Fruit fly (Drosophila melanogaster): Measurements from ENCODE around the gene CG4751.
A peak's percentile ranks its signal among the peaks of the same experiment; 100 is the strongest.

Gene CG4751

dm6 chr2L:11167997-11168396 is 37.5 kb downstream of the CG4751 start (continued):
- TF ChIP-seq Eip74EF (GFP tag; optimal IDR thresholded peaks at IDR 0.05) (no peak), bsh (GFP tag; optimal IDR thresholded peaks at IDR 0.05) (no peak), ERR (GFP tag; optimal IDR thresholded peaks at IDR 0.05) (no peak), dpn (GFP tag; optimal IDR thresholded peaks at IDR 0.05) (no peak), CG6791 (GFP tag; IDR thresholded peaks at IDR 0.05; ENCODE audit: partially characterized antibody) (0 out of 3 replicates have a peak, but pooled peaks have one; percentile 49), lbe (GFP tag; optimal IDR thresholded peaks at IDR 0.05) (no peak), dmrt11E (tag; optimal IDR thresholded peaks at IDR 0.05) (no peak), gsb (GFP tag; IDR thresholded peaks at IDR 0.05) (no peak), CG14965 (GFP tag; optimal IDR thresholded peaks at IDR 0.05; ENCODE audit: borderline replicate concordance) (no peak), tgo (GFP tag; IDR thresholded peaks at IDR 0.05) (no peak), crol (GFP tag; IDR thresholded peaks at IDR 0.05) (peak; percentile 82), row (GFP tag; IDR thresholded peaks at IDR 0.05) (peak; percentile 72; the same call in 2 of the 3 replicates), lov (optimal IDR thresholded peaks at IDR 0.05) (no peak), lov (GFP tag; IDR thresholded peaks at IDR 0.05) (no peak), croc (GFP tag; conservative IDR thresholded peaks at IDR 0.05) (no peak), Xrp1 (GFP tag; IDR thresholded peaks at IDR 0.05) (no peak), BtbVII (GFP tag; optimal IDR thresholded peaks at IDR 0.05) (no peak), CG14710 (tag; optimal IDR thresholded peaks at IDR 0.05) (no peak), CG10979 (tag; optimal IDR thresholded peaks at IDR 0.05) (no peak), Gsc (GFP tag; IDR thresholded peaks at IDR 0.05) (no peak), zfh2 (GFP tag; optimal IDR thresholded peaks at IDR 0.05) (no peak), ewg (GFP tag; optimal IDR thresholded peaks at IDR 0.05) (peak; percentile 22), CG9437 (GFP tag; optimal IDR thresholded peaks at IDR 0.05) (no peak), en (GFP tag; optimal IDR thresholded peaks at IDR 0.05) (no peak), odd (GFP tag; optimal IDR thresholded peaks at IDR 0.05) (no peak), Fer2 (tag; optimal IDR thresholded peaks at IDR 0.05) (no peak), CG10274 (GFP tag; optimal IDR thresholded peaks at IDR 0.05) (no peak), btn (GFP tag; optimal IDR thresholded peaks at IDR 0.05) (no peak), zf30C (GFP tag; optimal IDR thresholded peaks at IDR 0.05) (no peak), GATAe (GFP tag; conservative IDR thresholded peaks at IDR 0.05) (no peak), CG16779 (GFP tag; IDR thresholded peaks at IDR 0.05) (no peak), CG10565 (GFP tag; optimal IDR thresholded peaks at IDR 0.05) (no peak), CG6254 (GFP tag; optimal IDR thresholded peaks at IDR 0.05) (no peak), lmd (GFP tag; IDR thresholded peaks at IDR 0.05) (no peak), Ptx1 (GFP tag; IDR thresholded peaks at IDR 0.05) (no peak), CG14014 (GFP tag; IDR thresholded peaks at IDR 0.05) (no peak), CG4328 (GFP tag; optimal IDR thresholded peaks at IDR 0.05) (no peak), kah (GFP tag; optimal IDR thresholded peaks at IDR 0.05) (peak; percentile 49), prd (optimal IDR thresholded peaks at IDR 0.05) (no peak), prd (GFP tag; IDR thresholded peaks at IDR 0.05) (no peak), Meics (GFP tag; optimal IDR thresholded peaks at IDR 0.05) (no peak), CG8478 (optimal IDR thresholded peaks at IDR 0.05) (no peak), sima (GFP tag; optimal IDR thresholded peaks at IDR 0.05) (no peak), sr (GFP tag; IDR thresholded peaks at IDR 0.05) (peak; percentile 61; the same call in 2 of the 3 replicates), CG14667 (GFP tag; IDR thresholded peaks at IDR 0.05) (no peak), CG15073 (GFP tag; optimal IDR thresholded peaks at IDR 0.05) (no peak), Poxn (GFP tag; IDR thresholded peaks at IDR 0.05) (no peak), CG2129 (GFP tag; IDR thresholded peaks at IDR 0.05; ENCODE audit: partially characterized antibody) (no peak), nau (GFP tag; optimal IDR thresholded peaks at IDR 0.05) (no peak), seq (GFP tag; IDR thresholded peaks at IDR 0.05) (peak; percentile 59; the same call in 1 of the 2 replicates), z (GFP tag; IDR thresholded peaks at IDR 0.05) (0 out of 3 replicates have a peak, but pooled peaks have one; percentile 8), abd-A (tag; optimal IDR thresholded peaks at IDR 0.05) (peak; percentile 84)

Data from whole organism, embryonic.